Fruit fly (Drosophila melanogaster): Measurements from ENCODE around the gene Or85f.
A peak's percentile ranks its signal among the peaks of the same experiment; 100 is the strongest.

Or85f gene

dm6 chr3R:9424061-9424665 lies 26.2 kb downstream of the Or85f start (continued):
- TF ChIP-seq crol (GFP tag; IDR thresholded peaks at IDR 0.05) = peak; percentile 47; the same call in 1 of the 2 replicates
- no peak for TF ChIP-seq Trl (optimal IDR thresholded peaks at IDR 0.05)
- TF ChIP-seq Trl (GFP tag; optimal IDR thresholded peaks at IDR 0.05) = no peak
- TF ChIP-seq MESR4 (GFP tag; optimal IDR thresholded peaks at IDR 0.05) = no peak
- no peak for TF ChIP-seq CG2202 (tag; optimal IDR thresholded peaks at IDR 0.05)
- 0 out of 4 replicates have a peak, but pooled peaks have one; percentile 46 for TF ChIP-seq chinmo (GFP tag; IDR thresholded peaks at IDR 0.05; ENCODE audit: partially characterized antibody)
- no peak for TF ChIP-seq CG8388 (GFP tag; optimal IDR thresholded peaks at IDR 0.05)
- no peak for TF ChIP-seq wdn (GFP tag; IDR thresholded peaks at IDR 0.05)
- TF ChIP-seq ken (GFP tag; IDR thresholded peaks at IDR 0.05) = no peak
- no peak for TF ChIP-seq bigmax (GFP tag; optimal IDR thresholded peaks at IDR 0.05)
- TF ChIP-seq Hr78 (GFP tag; optimal IDR thresholded peaks at IDR 0.05) = peak in 1 of 2 experiments; percentile 25
- no peak for TF ChIP-seq bab2 (GFP tag; optimal IDR thresholded peaks at IDR 0.05)
- TF ChIP-seq CG5245 (GFP tag; optimal IDR thresholded peaks at IDR 0.05) = no peak
- TF ChIP-seq vvl (GFP tag; IDR thresholded peaks at IDR 0.05) = peak; percentile 81
- TF ChIP-seq Optix (GFP tag; IDR thresholded peaks at IDR 0.05) = no peak
- no peak for TF ChIP-seq CG10565 (GFP tag; optimal IDR thresholded peaks at IDR 0.05)
- no peak for TF ChIP-seq dimm (GFP tag; IDR thresholded peaks at IDR 0.05)
- peak; percentile 18 for TF ChIP-seq abd-A (tag; optimal IDR thresholded peaks at IDR 0.05)
- TF ChIP-seq CG5180 (GFP tag; optimal IDR thresholded peaks at IDR 0.05) = no peak
- no peak for TF ChIP-seq CG4282 (GFP tag; optimal IDR thresholded peaks at IDR 0.05)
- TF ChIP-seq cg (GFP tag; optimal IDR thresholded peaks at IDR 0.05) = peak; percentile 49
- no peak for TF ChIP-seq Elba2 (GFP tag; optimal IDR thresholded peaks at IDR 0.05)
- no peak for TF ChIP-seq Hr39 (optimal IDR thresholded peaks at IDR 0.05)
- no peak for TF ChIP-seq CG14710 (tag; optimal IDR thresholded peaks at IDR 0.05)
- no peak for TF ChIP-seq Oaz (GFP tag; IDR thresholded peaks at IDR 0.05)
- TF ChIP-seq gro (GFP tag; optimal IDR thresholded peaks at IDR 0.05) = no peak
- no peak for TF ChIP-seq maf-S (GFP tag; optimal IDR thresholded peaks at IDR 0.05)
- TF ChIP-seq zf30C (GFP tag; optimal IDR thresholded peaks at IDR 0.05) = no peak

DNA sequence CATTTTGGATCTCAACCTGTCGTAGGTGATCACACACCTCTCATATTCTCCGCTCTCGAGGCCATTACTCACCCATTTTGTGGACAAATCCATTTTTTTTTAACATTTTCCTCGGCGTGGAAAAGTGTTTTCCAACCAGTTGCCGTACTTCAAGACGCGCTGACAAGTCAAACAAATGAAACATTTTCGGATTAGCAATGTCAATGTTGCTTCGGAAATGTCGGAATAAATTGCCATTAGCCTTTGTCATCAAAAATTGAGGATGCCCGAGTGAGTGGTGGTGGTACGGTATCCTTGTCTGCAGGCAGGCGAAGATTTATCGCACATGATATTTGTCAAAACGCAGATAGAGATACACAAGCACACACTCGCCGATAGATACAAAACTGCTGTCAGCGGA lies 29.3 kb downstream of the Or85f start:
- peak in 1 of 2 experiments; percentile 53 for TF ChIP-seq tll (GFP tag; optimal IDR thresholded peaks at IDR 0.05)
- peak; percentile 20 for TF ChIP-seq Med (GFP tag)
- TF ChIP-seq ac (GFP tag; optimal IDR thresholded peaks at IDR 0.05) = peak; percentile 3
- TF ChIP-seq CG15479 (GFP tag; optimal IDR thresholded peaks at IDR 0.05) = peak; percentile 18
- TF ChIP-seq Elba2 (GFP tag; optimal IDR thresholded peaks at IDR 0.05) = no peak
- no peak for TF ChIP-seq h (optimal IDR thresholded peaks at IDR 0.05)
- peak; percentile 15; the same call in 1 of the 3 replicates for TF ChIP-seq CG2199 (GFP tag; IDR thresholded peaks at IDR 0.05)
- TF ChIP-seq Neu2 (GFP tag; optimal IDR thresholded peaks at IDR 0.05; ENCODE audit: borderline replicate concordance) = peak; percentile 2
- peak in 1 of 2 experiments; percentile 5 for TF ChIP-seq Trl (optimal IDR thresholded peaks at IDR 0.05)
- no peak for TF ChIP-seq Trl (GFP tag; optimal IDR thresholded peaks at IDR 0.05)
- TF ChIP-seq CG13287 (GFP tag; IDR thresholded peaks at IDR 0.05; ENCODE audit: partially characterized antibody) = no peak

DNA sequence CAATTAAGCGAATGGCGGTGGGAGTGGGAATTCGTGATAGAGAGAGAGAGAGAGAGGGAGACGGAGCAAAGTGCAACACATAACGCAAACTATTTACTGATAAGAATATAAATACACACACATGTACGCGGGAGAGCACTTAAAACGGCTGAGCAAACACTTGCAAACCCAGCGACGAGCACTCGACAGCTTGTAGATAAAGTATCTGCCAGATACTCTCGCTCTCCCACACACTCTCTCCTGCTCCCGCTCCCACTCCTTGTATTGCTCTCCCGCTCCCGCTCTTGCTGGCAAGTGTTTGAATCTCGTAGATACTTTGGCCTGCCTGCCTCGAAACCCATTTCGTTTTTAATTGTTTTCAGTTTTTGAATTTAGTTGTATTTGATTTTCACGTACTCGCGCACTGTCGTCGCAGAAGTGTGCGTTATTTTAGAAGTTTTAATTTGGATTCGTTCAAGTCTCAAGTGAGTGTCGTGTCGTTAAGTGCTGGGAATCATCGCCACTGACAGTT lies 30.3 kb downstream of the Or85f start:
- peak; percentile 11 for TF ChIP-seq CG7745 (tag; optimal IDR thresholded peaks at IDR 0.05)
- TF ChIP-seq CG31365 (tag; optimal IDR thresholded peaks at IDR 0.05) = peak; percentile 47
- TF ChIP-seq CG3407 (GFP tag; optimal IDR thresholded peaks at IDR 0.05) = peak; percentile 35
- no peak for TF ChIP-seq CG10274 (GFP tag; optimal IDR thresholded peaks at IDR 0.05)
- TF ChIP-seq D19B (GFP tag; optimal IDR thresholded peaks at IDR 0.05) = no peak
- TF ChIP-seq Doc3 (GFP tag; IDR thresholded peaks at IDR 0.05; ENCODE audit: partially characterized antibody) = no peak
- TF ChIP-seq CG10431 (GFP tag; optimal IDR thresholded peaks at IDR 0.05) = peak; percentile 63
- TF ChIP-seq CoRest (tag; optimal IDR thresholded peaks at IDR 0.05) = no peak
- TF ChIP-seq caup (GFP tag; optimal IDR thresholded peaks at IDR 0.05; ENCODE audit: severe bottlenecking) = peak; percentile 69
- TF ChIP-seq usp (GFP tag; optimal IDR thresholded peaks at IDR 0.05) = no peak
- no peak for TF ChIP-seq pzg (GFP tag; optimal IDR thresholded peaks at IDR 0.05)
- no peak for TF ChIP-seq Atf-2 (GFP tag; optimal IDR thresholded peaks at IDR 0.05)
- TF ChIP-seq CG13123 (GFP tag; optimal IDR thresholded peaks at IDR 0.05) = no peak
